Worm (Caenorhabditis elegans) whole organism, L1 larva: ENCODE data around the gene F58G1.7.

ENCODE experiments used
- aly-2 ChIP-seq: fragments of 150-350 bp; optimal IDR thresholded peaks from 2 replicates; lab custom pipeline; 2014; ENCODE audit warnings: missing biosample characterization, missing genetic modification characterization
- blmp-1 ChIP-seq: fragments of 150-350 bp; optimal IDR thresholded peaks from 2 replicates; lab custom pipeline; 2014; ENCODE audit warnings: missing biosample characterization, missing genetic modification characterization
- ceh-63 ChIP-seq: fragments of 200-800 bp; sonication (Bioruptor generic); optimal IDR thresholded peaks from 2 replicates; lab custom pipeline; 2018; ENCODE audit warnings: mild to moderate bottlenecking, missing genetic modification characterization, missing compliant biosample characterization
- ceh-88 ChIP-seq: fragments of 200-800 bp; sonication (Bioruptor generic); IDR thresholded peaks from 2 replicates; pipeline ENCODE4 v1.3.6; 2022; ENCODE audit warnings: missing genetic modification characterization, missing compliant biosample characterization
- ceh-90 ChIP-seq: sonication (generic microtip); optimal IDR thresholded peaks from 2 replicates; lab custom pipeline; 2016; ENCODE audit warnings: missing genetic modification characterization, missing compliant biosample characterization
- dpl-1 ChIP-seq, 3 experiments: fragments of 150-350 bp in 2 of 3; sonication (generic microtip) in 1 of 3; optimal IDR thresholded peaks; 2 replicates each; lab custom pipeline; 2014 to 2017; ENCODE audit warnings: missing biosample characterization in 3 of 3, missing genetic modification characterization in 3 of 3, missing genetic modification reagents in 3 of 3
- dsc-1 ChIP-seq: sonication (generic microtip); optimal IDR thresholded peaks from 2 replicates; lab custom pipeline; 2016; ENCODE audit warnings: mild to moderate bottlenecking, missing genetic modification characterization, missing compliant biosample characterization
- efl-1 ChIP-seq, 4 experiments: fragments of 150-350 bp; optimal IDR thresholded peaks in 3 of 4; peaks in 1 of 4; 1 replicate in 1 of 4; 2 replicates in 3 of 4; lab custom pipeline; 2014; ENCODE audit warnings: missing biosample characterization in 2 of 4, missing genetic modification characterization in 2 of 4, missing genetic modification reagents in 2 of 4
- egl-13 ChIP-seq: sonication (generic microtip); optimal IDR thresholded peaks from 2 replicates; lab custom pipeline; 2016; ENCODE audit warnings: missing genotype, missing genetic modification reagents, missing genetic modification characterization, missing compliant biosample characterization
- elt-3 ChIP-seq, 6 experiments: fragments of 150-350 bp in 1 of 6; sonication (generic microtip); optimal IDR thresholded peaks; 2 replicates each; lab custom pipeline; 2017 to 2018; ENCODE audit warnings: missing biosample characterization in 6 of 6, missing genetic modification characterization in 6 of 6, inconsistent platforms in 1 of 6
- ets-5 ChIP-seq: fragments of 200-800 bp; sonication (Bioruptor generic); IDR thresholded peaks from 2 replicates; pipeline ENCODE4 v1.3.6; 2022; ENCODE audit warnings: missing genetic modification characterization, missing compliant biosample characterization
- fkh-4 ChIP-seq: sonication (generic microtip); optimal IDR thresholded peaks from 2 replicates; lab custom pipeline; 2016; ENCODE audit warnings: missing compliant biosample characterization, missing genetic modification characterization, borderline replicate concordance
- hlh-4 ChIP-seq: sonication (generic microtip); optimal IDR thresholded peaks from 2 replicates; lab custom pipeline; 2016; ENCODE audit warnings: mild to moderate bottlenecking, missing genetic modification characterization, missing compliant biosample characterization
- hpl-2 ChIP-seq: fragments of 150-350 bp; optimal IDR thresholded peaks from 2 replicates; lab custom pipeline; 2014; ENCODE audit warnings: missing biosample characterization, missing genetic modification reagents, missing genetic modification characterization
- irx-1 ChIP-seq: sonication (generic microtip); optimal IDR thresholded peaks from 2 replicates; lab custom pipeline; 2016; ENCODE audit warnings: missing genetic modification characterization, missing compliant biosample characterization
- lin-13 ChIP-seq: fragments of 150-350 bp; optimal IDR thresholded peaks from 2 replicates; lab custom pipeline; 2014; ENCODE audit warnings: missing biosample characterization, missing genetic modification reagents, missing genetic modification characterization
- lin-15B ChIP-seq: fragments of 150-350 bp; sonication (generic microtip); optimal IDR thresholded peaks from 3 replicates; lab custom pipeline; 2014; ENCODE audit warnings: missing biosample characterization, missing genetic modification characterization
- lin-35 ChIP-seq, 2 experiments: fragments of 150-350 bp; optimal IDR thresholded peaks; 2 replicates each; lab custom pipeline; 2014; ENCODE audit warnings: missing biosample characterization in 2 of 2, missing genetic modification characterization in 2 of 2, missing genetic modification reagents in 2 of 2
- lin-39 ChIP-seq: fragments of 150-350 bp; optimal IDR thresholded peaks from 2 replicates; lab custom pipeline; 2014; ENCODE audit warnings: missing biosample characterization, missing genetic modification reagents, missing genetic modification characterization
- lsy-2 ChIP-seq, 2 experiments: fragments of 150-350 bp; optimal IDR thresholded peaks; 2 replicates each; lab custom pipeline; 2014; ENCODE audit warnings: missing biosample characterization in 2 of 2, missing genetic modification characterization in 2 of 2
- mdl-1 ChIP-seq, 2 experiments: fragments of 150-350 bp; optimal IDR thresholded peaks; 2 replicates each; lab custom pipeline; 2014 to 2017; ENCODE audit warnings: missing biosample characterization in 2 of 2, missing genetic modification characterization in 2 of 2, inconsistent platforms in 1 of 2
- mep-1 ChIP-seq: fragments of 150-350 bp; optimal IDR thresholded peaks from 2 replicates; lab custom pipeline; 2014; ENCODE audit warnings: missing biosample characterization, missing genetic modification characterization
- nhr-12 ChIP-seq: sonication (generic microtip); optimal IDR thresholded peaks from 2 replicates; lab custom pipeline; 2017; ENCODE audit warnings: missing biosample characterization, missing genetic modification characterization
- nhr-237 ChIP-seq: fragments of 150-350 bp; optimal IDR thresholded peaks from 2 replicates; lab custom pipeline; 2014; ENCODE audit warnings: missing biosample characterization, missing genetic modification characterization
- nhr-71 ChIP-seq: sonication (generic microtip); optimal IDR thresholded peaks from 2 replicates; lab custom pipeline; 2016; ENCODE audit warnings: mild to moderate bottlenecking, missing genetic modification characterization, moderate library complexity, missing compliant biosample characterization
- nhr-84 ChIP-seq: sonication (generic microtip); optimal IDR thresholded peaks from 2 replicates; lab custom pipeline; 2017; ENCODE audit warnings: missing biosample characterization, missing genetic modification characterization
- pax-3 ChIP-seq: fragments of 200-800 bp; sonication (Bioruptor generic); optimal IDR thresholded peaks from 2 replicates; lab custom pipeline; 2018; ENCODE audit warnings: mild to moderate bottlenecking, missing genetic modification characterization, moderate library complexity, missing compliant biosample characterization
- pqm-1 ChIP-seq: sonication (generic microtip); optimal IDR thresholded peaks from 3 replicates; lab custom pipeline; 2017; ENCODE audit warnings: missing biosample characterization, missing genetic modification characterization
- rnt-1 ChIP-seq: sonication (generic microtip); optimal IDR thresholded peaks from 2 replicates; lab custom pipeline; 2016; ENCODE audit warnings: mild to moderate bottlenecking, missing genetic modification characterization, moderate library complexity, missing compliant biosample characterization
- snpc-4 ChIP-seq: fragments of 150-350 bp; optimal IDR thresholded peaks from 2 replicates; lab custom pipeline; 2014; ENCODE audit warnings: missing biosample characterization, missing genetic modification characterization
- sox-4 ChIP-seq: sonication (generic microtip); optimal IDR thresholded peaks from 2 replicates; lab custom pipeline; 2016; ENCODE audit warnings: missing genetic modification characterization, missing compliant biosample characterization
- sptf-1 ChIP-seq: fragments of 150-350 bp; optimal IDR thresholded peaks from 2 replicates; lab custom pipeline; 2014; ENCODE audit warnings: missing biosample characterization, missing genetic modification characterization
- swsn-7 ChIP-seq: sonication (generic microtip); optimal IDR thresholded peaks from 2 replicates; lab custom pipeline; 2016; ENCODE audit warnings: missing genetic modification characterization, missing compliant biosample characterization
- tbx-2 ChIP-seq: sonication (generic microtip); optimal IDR thresholded peaks from 2 replicates; lab custom pipeline; 2016; ENCODE audit warnings: missing genetic modification characterization, missing compliant biosample characterization
- unc-30 ChIP-seq: sonication (generic microtip); optimal IDR thresholded peaks from 2 replicates; lab custom pipeline; 2017; ENCODE audit warnings: missing biosample characterization, missing genetic modification characterization
- vab-15 ChIP-seq: sonication (generic microtip); optimal IDR thresholded peaks from 2 replicates; lab custom pipeline; 2017; ENCODE audit warnings: missing genotype, mild to moderate bottlenecking, missing genetic modification characterization, missing compliant biosample characterization

F58G1.7 gene

ce11 chrII:12914514-12915075, 33.5 kb downstream of the F58G1.7 start, which contains the start of gene F35C5.12 (continued):
- TF ChIP-seq mdl-1 (tag; optimal IDR thresholded peaks at IDR 0.05; lab: Kevin White, UChicago) (no peak), elt-3 (tag; optimal IDR thresholded peaks at IDR 0.05; lab: Kevin White, UChicago) (peak in 1 of 6 experiments; percentile 14), nhr-71 (tag; lab: Kevin White, UChicago) (peak; percentile 75), ceh-63 (no peak), hlh-4 (tag; lab: Kevin White, UChicago) (no peak), blmp-1 (tag; lab: Kevin White, UChicago) (peak; percentile 22), lin-35 (GFP tag; optimal IDR thresholded peaks at IDR 0.05; lab: Kevin White, UChicago) (peak; percentile 88 to 94), lin-39 (tag; lab: Kevin White, UChicago) (no peak), lin-13 (GFP tag; lab: Kevin White, UChicago) (peak; percentile 8), rnt-1 (tag; lab: Kevin White, UChicago) (peak; percentile 92), dsc-1 (tag; lab: Kevin White, UChicago) (peak; percentile 82), lin-15B (tag; lab: Kevin White, UChicago) (no peak), pqm-1 (tag; lab: Kevin White, UChicago) (no peak), ets-5 (GFP tag; lab: Robert Waterston, UW) (no peak), nhr-12 (tag; lab: Kevin White, UChicago) (no peak), fkh-4 (tag; lab: Kevin White, UChicago) (peak; percentile 74), mep-1 (tag; lab: Kevin White, UChicago) (peak; percentile 15), aly-2 (no peak), sox-4 (tag; lab: Kevin White, UChicago) (peak; percentile 42), snpc-4 (tag; lab: Kevin White, UChicago) (peak; percentile 17), nhr-84 (tag; lab: Kevin White, UChicago) (no peak), tbx-2 (tag; lab: Kevin White, UChicago) (peak; percentile 67), egl-13 (tag; lab: Kevin White, UChicago) (peak; percentile 54), vab-15 (no peak)

ce11 chrII:12908779-12909178, 39.3 kb downstream of the F58G1.7 start, which contains the start of gene ddn-2:
ddn-2 (plus strand) TSS chrII:12909079.
- no peak for TF ChIP-seq efl-1 (optimal IDR thresholded peaks at IDR 0.05; lab: Kevin White, UChicago)
- TF ChIP-seq efl-1 (GFP tag; optimal IDR thresholded peaks at IDR 0.05 in 1 of 2; lab: Kevin White, UChicago): peak in 1 of 2 experiments; percentile 21
- no peak for TF ChIP-seq lin-15B (tag; lab: Kevin White, UChicago)
- no peak for TF ChIP-seq unc-30
- TF ChIP-seq swsn-7 (tag; lab: Kevin White, UChicago): no peak
- no peak for TF ChIP-seq pqm-1 (tag; lab: Kevin White, UChicago)

DNA sequence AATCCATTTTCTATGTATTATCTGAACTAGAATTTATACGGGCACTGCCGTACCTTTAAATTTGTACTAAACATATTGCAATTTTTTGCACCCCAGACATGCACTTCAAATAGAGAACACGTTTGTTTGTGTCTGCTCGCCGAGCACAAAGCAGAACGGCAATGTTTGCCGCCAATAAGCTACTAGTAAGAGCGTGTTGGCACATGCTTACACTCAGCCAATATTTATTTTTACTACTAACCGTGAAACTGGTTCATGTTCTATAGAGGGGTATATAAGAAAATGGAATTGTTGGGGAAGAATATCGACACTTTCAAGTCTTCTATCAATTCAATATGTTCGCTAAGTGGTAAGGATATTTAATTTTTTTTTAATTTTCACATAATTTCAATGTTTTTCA, 41.0 kb downstream of the F58G1.7 start, which contains the start of gene nspb-11:
TSS of gene nspb-11 (plus strand) at position 301 of the 400 bp plus-strand sequence.
- no peak for TF ChIP-seq efl-1 (optimal IDR thresholded peaks at IDR 0.05; lab: Kevin White, UChicago)
- TF ChIP-seq efl-1 (GFP tag; optimal IDR thresholded peaks at IDR 0.05 in 1 of 2; lab: Kevin White, UChicago): peak in 1 of 2 experiments; percentile 42
- no peak for TF ChIP-seq lsy-2 (tag; optimal IDR thresholded peaks at IDR 0.05; lab: Kevin White, UChicago)
- TF ChIP-seq nhr-237 (tag; lab: Kevin White, UChicago): no peak

DNA sequence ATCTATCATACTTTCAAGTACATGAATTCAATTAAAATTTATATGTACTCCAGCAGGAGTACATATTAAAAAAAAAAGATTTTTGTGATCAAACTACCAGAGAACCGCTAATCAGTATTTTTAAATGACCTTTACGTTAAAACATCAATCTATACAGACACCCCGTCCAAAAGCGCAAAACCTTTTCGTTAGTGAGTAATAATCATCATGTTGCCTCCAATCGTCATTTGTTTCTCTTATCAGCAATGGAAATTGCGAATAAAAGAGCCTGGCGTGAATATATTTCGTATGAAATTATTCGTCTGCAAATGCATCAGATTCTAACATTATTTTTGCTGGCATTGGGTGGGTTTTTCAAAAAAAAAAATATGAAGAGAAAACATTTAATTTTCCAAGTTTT, 43.9 kb downstream of the F58G1.7 start, which contains the start of gene clec-66:
TSS of gene clec-66 (plus strand) at position 225 of the 400 bp plus-strand sequence.
- TF ChIP-seq ceh-90 (tag; lab: Kevin White, UChicago): no peak
- no peak for TF ChIP-seq sptf-1
- no peak for TF ChIP-seq nhr-237 (tag; lab: Kevin White, UChicago)
- no peak for TF ChIP-seq dpl-1 (GFP tag; optimal IDR thresholded peaks at IDR 0.05; lab: Kevin White, UChicago)
- no peak for TF ChIP-seq ceh-88 (GFP tag; lab: Robert Waterston, UW)
- no peak for TF ChIP-seq pax-3 (tag; lab: Kevin White, UChicago)
- TF ChIP-seq hpl-2 (GFP tag; lab: Kevin White, UChicago): no peak
- TF ChIP-seq irx-1: no peak
